Worm (Caenorhabditis elegans) whole organism, L1 larva: ENCODE measurements around the gene acl-2.
A peak's percentile ranks its signal among the peaks of the same experiment; 100 is the strongest.

ENCODE experiments used
- C16A3.4 ChIP-seq: fragments of 150-350 bp; optimal IDR thresholded peaks from 2 replicates; lab custom pipeline; 2014; ENCODE audit warnings: missing biosample characterization, missing genetic modification characterization
- F16B12.6 ChIP-seq: fragments of 150-350 bp; optimal IDR thresholded peaks from 2 replicates; lab custom pipeline; 2014; ENCODE audit warnings: missing biosample characterization, missing genetic modification characterization
- Y116A8C.19 ChIP-seq: sonication (generic microtip); optimal IDR thresholded peaks from 2 replicates; lab custom pipeline; 2016; ENCODE audit warnings: missing compliant biosample characterization, missing genetic modification characterization, borderline replicate concordance
- aly-2 ChIP-seq: fragments of 150-350 bp; optimal IDR thresholded peaks from 2 replicates; lab custom pipeline; 2014; ENCODE audit warnings: missing biosample characterization, missing genetic modification characterization
- blmp-1 ChIP-seq: fragments of 150-350 bp; optimal IDR thresholded peaks from 2 replicates; lab custom pipeline; 2014; ENCODE audit warnings: missing biosample characterization, missing genetic modification characterization
- ceh-63 ChIP-seq: fragments of 200-800 bp; sonication (Bioruptor generic); optimal IDR thresholded peaks from 2 replicates; lab custom pipeline; 2018; ENCODE audit warnings: mild to moderate bottlenecking, missing genetic modification characterization, missing compliant biosample characterization
- ceh-82 ChIP-seq, 3 experiments: fragments of 150-350 bp in 1 of 3; sonication (generic microtip) in 2 of 3; optimal IDR thresholded peaks; 2 replicates each; lab custom pipeline; 2014 to 2017; ENCODE audit warnings: missing biosample characterization in 3 of 3, missing genetic modification characterization in 3 of 3
- ceh-88 ChIP-seq: fragments of 200-800 bp; sonication (Bioruptor generic); IDR thresholded peaks from 2 replicates; pipeline ENCODE4 v1.3.6; 2022; ENCODE audit warnings: missing genetic modification characterization, missing compliant biosample characterization
- ceh-90 ChIP-seq: sonication (generic microtip); optimal IDR thresholded peaks from 2 replicates; lab custom pipeline; 2016; ENCODE audit warnings: missing genetic modification characterization, missing compliant biosample characterization
- dsc-1 ChIP-seq: sonication (generic microtip); optimal IDR thresholded peaks from 2 replicates; lab custom pipeline; 2016; ENCODE audit warnings: mild to moderate bottlenecking, missing genetic modification characterization, missing compliant biosample characterization
- egl-13 ChIP-seq: sonication (generic microtip); optimal IDR thresholded peaks from 2 replicates; lab custom pipeline; 2016; ENCODE audit warnings: missing genotype, missing genetic modification reagents, missing genetic modification characterization, missing compliant biosample characterization
- egl-27 ChIP-seq, 2 experiments: fragments of 150-350 bp in 1 of 2; sonication (generic microtip); optimal IDR thresholded peaks; 3 replicates each; lab custom pipeline; 2017 to 2018; ENCODE audit warnings: missing biosample characterization in 2 of 2, missing genetic modification characterization in 2 of 2, missing genetic modification reagents in 2 of 2
- elt-2 ChIP-seq: sonication (generic microtip); optimal IDR thresholded peaks from 2 replicates; lab custom pipeline; 2016; ENCODE audit warnings: missing genetic modification characterization, mild to moderate bottlenecking, inconsistent platforms, missing compliant biosample characterization, missing genetic modification reagents
- elt-3 ChIP-seq, 6 experiments: fragments of 150-350 bp in 1 of 6; sonication (generic microtip); optimal IDR thresholded peaks; 2 replicates each; lab custom pipeline; 2017 to 2018; ENCODE audit warnings: missing biosample characterization in 6 of 6, missing genetic modification characterization in 6 of 6, inconsistent platforms in 1 of 6
- fkh-10 ChIP-seq: sonication (generic microtip); optimal IDR thresholded peaks from 2 replicates; lab custom pipeline; 2017; ENCODE audit warnings: missing biosample characterization, missing genetic modification reagents, missing genetic modification characterization
- fkh-8 ChIP-seq: sonication (generic microtip); optimal IDR thresholded peaks from 2 replicates; lab custom pipeline; 2016; ENCODE audit warnings: mild to moderate bottlenecking, missing genetic modification characterization, missing compliant biosample characterization
- grh-1 ChIP-seq: fragments of 200-800 bp; sonication (Bioruptor generic); IDR thresholded peaks from 2 replicates; pipeline ENCODE4 v1.3.6; 2022; ENCODE audit warnings: missing genetic modification reagents, missing genetic modification characterization, missing compliant biosample characterization
- hlh-17 ChIP-seq: fragments of 200-800 bp; sonication (Bioruptor generic); optimal IDR thresholded peaks from 2 replicates; lab custom pipeline; 2018; ENCODE audit warnings: missing genetic modification characterization, mild to moderate bottlenecking, missing compliant biosample characterization, moderate library complexity, borderline replicate concordance
- hlh-4 ChIP-seq: sonication (generic microtip); optimal IDR thresholded peaks from 2 replicates; lab custom pipeline; 2016; ENCODE audit warnings: mild to moderate bottlenecking, missing genetic modification characterization, missing compliant biosample characterization
- isw-1 ChIP-seq: fragments of 200-800 bp; sonication (Bioruptor generic); IDR thresholded peaks from 2 replicates; pipeline ENCODE4 v1.3.6; 2022; ENCODE audit warnings: missing genetic modification characterization, missing compliant biosample characterization
- jun-1 ChIP-seq: fragments of 150-350 bp; optimal IDR thresholded peaks from 2 replicates; lab custom pipeline; 2014; ENCODE audit warnings: missing biosample characterization, missing genetic modification reagents, missing genetic modification characterization
- lin-13 ChIP-seq: fragments of 150-350 bp; optimal IDR thresholded peaks from 2 replicates; lab custom pipeline; 2014; ENCODE audit warnings: missing biosample characterization, missing genetic modification reagents, missing genetic modification characterization
- lin-14 ChIP-seq: fragments of 200-800 bp; sonication (Bioruptor generic); optimal IDR thresholded peaks from 2 replicates; lab custom pipeline; 2018; ENCODE audit warnings: mild to moderate bottlenecking, missing genetic modification characterization, moderate library complexity, missing compliant biosample characterization
- lin-35 ChIP-seq, 2 experiments: fragments of 150-350 bp; optimal IDR thresholded peaks; 2 replicates each; lab custom pipeline; 2014; ENCODE audit warnings: missing biosample characterization in 2 of 2, missing genetic modification characterization in 2 of 2, missing genetic modification reagents in 2 of 2
- mab-9 ChIP-seq: fragments of 200-800 bp; sonication (Bioruptor generic); IDR thresholded peaks from 2 replicates; pipeline ENCODE4 v1.3.6; 2022; ENCODE audit warnings: missing genetic modification reagents, missing genetic modification characterization, missing compliant biosample characterization
- mef-2 ChIP-seq: fragments of 150-350 bp; optimal IDR thresholded peaks from 2 replicates; lab custom pipeline; 2014; ENCODE audit warnings: missing biosample characterization, missing genetic modification characterization
- mep-1 ChIP-seq: fragments of 150-350 bp; optimal IDR thresholded peaks from 2 replicates; lab custom pipeline; 2014; ENCODE audit warnings: missing biosample characterization, missing genetic modification characterization
- nhr-11 ChIP-seq: fragments of 150-350 bp; optimal IDR thresholded peaks from 2 replicates; lab custom pipeline; 2014; ENCODE audit warnings: missing biosample characterization, missing genetic modification characterization
- nhr-12 ChIP-seq: sonication (generic microtip); optimal IDR thresholded peaks from 2 replicates; lab custom pipeline; 2017; ENCODE audit warnings: missing biosample characterization, missing genetic modification characterization
- nhr-19 ChIP-seq: fragments of 200-800 bp; sonication (Bioruptor generic); conservative IDR thresholded peaks from 2 replicates; pipeline ENCODE4 v1.3.6; 2022; ENCODE audit warnings: missing genetic modification characterization, missing compliant biosample characterization
- nhr-20 ChIP-seq: sonication (generic microtip); optimal IDR thresholded peaks from 2 replicates; lab custom pipeline; 2016; ENCODE audit warnings: mild to moderate bottlenecking, missing genetic modification characterization, missing compliant biosample characterization
- nhr-28 ChIP-seq: fragments of 150-350 bp; optimal IDR thresholded peaks from 2 replicates; lab custom pipeline; 2014; ENCODE audit warnings: missing biosample characterization, missing genetic modification characterization
- nhr-47 ChIP-seq: sonication (generic microtip); optimal IDR thresholded peaks from 2 replicates; lab custom pipeline; 2016; ENCODE audit warnings: mild to moderate bottlenecking, missing genetic modification characterization, moderate library complexity, missing compliant biosample characterization
- nhr-76 ChIP-seq: sonication (generic microtip); optimal IDR thresholded peaks from 2 replicates; lab custom pipeline; 2017; ENCODE audit warnings: missing biosample characterization, missing genetic modification characterization
- nhr-77 ChIP-seq: fragments of 150-350 bp; optimal IDR thresholded peaks from 2 replicates; lab custom pipeline; 2014; ENCODE audit warnings: missing biosample characterization, missing genetic modification characterization
- nhr-84 ChIP-seq: sonication (generic microtip); optimal IDR thresholded peaks from 2 replicates; lab custom pipeline; 2017; ENCODE audit warnings: missing biosample characterization, missing genetic modification characterization
- pag-3 ChIP-seq: sonication (generic microtip); optimal IDR thresholded peaks from 2 replicates; lab custom pipeline; 2017; ENCODE audit warnings: missing genetic modification characterization, mild to moderate bottlenecking, missing compliant biosample characterization, antibody characterized with exemption, borderline replicate concordance; ENCODE audit not compliant: insufficient read depth
- skn-1 ChIP-seq: fragments of 150-350 bp; optimal IDR thresholded peaks from 2 replicates; lab custom pipeline; 2014; ENCODE audit warnings: missing biosample characterization, missing genetic modification characterization
- snpc-4 ChIP-seq: fragments of 150-350 bp; optimal IDR thresholded peaks from 2 replicates; lab custom pipeline; 2014; ENCODE audit warnings: missing biosample characterization, missing genetic modification characterization
- snu-23 ChIP-seq: sonication (generic microtip); optimal IDR thresholded peaks from 2 replicates; lab custom pipeline; 2016; ENCODE audit warnings: missing genetic modification characterization, missing compliant biosample characterization
- sox-4 ChIP-seq: sonication (generic microtip); optimal IDR thresholded peaks from 2 replicates; lab custom pipeline; 2016; ENCODE audit warnings: missing genetic modification characterization, missing compliant biosample characterization
- sptf-1 ChIP-seq: fragments of 150-350 bp; optimal IDR thresholded peaks from 2 replicates; lab custom pipeline; 2014; ENCODE audit warnings: missing biosample characterization, missing genetic modification characterization
- sup-37 ChIP-seq: fragments of 200-800 bp; sonication (Bioruptor generic); optimal IDR thresholded peaks from 2 replicates; lab custom pipeline; 2018; ENCODE audit warnings: mild to moderate bottlenecking, missing genetic modification characterization, missing compliant biosample characterization
- tbx-2 ChIP-seq: sonication (generic microtip); optimal IDR thresholded peaks from 2 replicates; lab custom pipeline; 2016; ENCODE audit warnings: missing genetic modification characterization, missing compliant biosample characterization
- tlp-1 ChIP-seq: fragments of 150-350 bp; optimal IDR thresholded peaks from 2 replicates; lab custom pipeline; 2014; ENCODE audit warnings: missing biosample characterization, missing genetic modification characterization
- unc-130 ChIP-seq: fragments of 150-350 bp; optimal IDR thresholded peaks from 2 replicates; lab custom pipeline; 2017; ENCODE audit warnings: missing biosample characterization, missing genetic modification characterization, inconsistent platforms
- unc-86 ChIP-seq: sonication (generic microtip); optimal IDR thresholded peaks from 2 replicates; lab custom pipeline; 2016; ENCODE audit warnings: missing genetic modification characterization, missing compliant biosample characterization
- unc-98 ChIP-seq: fragments of 200-800 bp; sonication (Bioruptor generic); IDR thresholded peaks from 2 replicates; pipeline ENCODE4 v1.3.6; 2022; ENCODE audit warnings: missing genetic modification characterization, missing compliant biosample characterization
- vab-15 ChIP-seq: sonication (generic microtip); optimal IDR thresholded peaks from 2 replicates; lab custom pipeline; 2017; ENCODE audit warnings: missing genotype, mild to moderate bottlenecking, missing genetic modification characterization, missing compliant biosample characterization
- xbp-1 ChIP-seq: sonication (generic microtip); optimal IDR thresholded peaks from 2 replicates; lab custom pipeline; 2016; ENCODE audit warnings: missing genetic modification characterization, missing compliant biosample characterization
- zag-1 ChIP-seq: fragments of 150-350 bp; optimal IDR thresholded peaks from 2 replicates; lab custom pipeline; 2014; ENCODE audit warnings: missing biosample characterization, missing genetic modification characterization
- zip-4 ChIP-seq: fragments of 200-800 bp; sonication (Bioruptor generic); optimal IDR thresholded peaks from 2 replicates; lab custom pipeline; 2018; ENCODE audit warnings: mild to moderate bottlenecking, missing genetic modification characterization, moderate library complexity, missing compliant biosample characterization
- ztf-11 ChIP-seq, 2 experiments: sonication (generic microtip); optimal IDR thresholded peaks; 2 replicates each; lab custom pipeline; 2016 to 2017; ENCODE audit warnings: missing genetic modification characterization in 2 of 2, missing biosample characterization in 1 of 2, missing compliant biosample characterization in 1 of 2
- ztf-4 ChIP-seq: fragments of 150-350 bp; optimal IDR thresholded peaks from 2 replicates; lab custom pipeline; 2014; ENCODE audit warnings: missing biosample characterization, missing genetic modification characterization

acl-2 gene

DNA sequence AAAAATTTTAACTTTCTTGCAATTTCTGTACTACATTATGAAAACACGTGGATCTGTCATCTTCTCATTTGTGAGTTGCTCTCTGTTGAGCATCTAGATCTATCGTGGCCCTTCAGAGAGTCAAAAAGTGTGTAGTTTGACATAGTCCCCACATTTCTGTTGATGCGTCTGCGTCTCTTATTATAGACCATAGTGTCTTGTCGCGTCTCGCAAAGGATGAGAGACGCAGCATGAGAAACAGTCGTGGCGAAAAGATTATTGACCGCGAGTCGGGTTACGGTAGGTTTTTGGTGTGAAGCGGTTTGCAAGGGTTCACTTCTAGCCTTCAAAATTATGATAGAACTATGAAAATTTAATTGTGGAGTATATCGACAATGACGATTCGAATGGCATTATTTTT, 11.4 kb upstream of the acl-2 start (continued):
- TF ChIP-seq nhr-19: peak; percentile 55
- TF ChIP-seq hlh-17 (GFP tag; lab: Kevin White, UChicago): no peak
- peak; percentile 58 to 73 for TF ChIP-seq lin-35 (GFP tag; optimal IDR thresholded peaks at IDR 0.05; lab: Kevin White, UChicago)
- TF ChIP-seq fkh-10 (GFP tag; lab: Kevin White, UChicago): peak; percentile 31
- no peak for TF ChIP-seq Y116A8C.19 (tag; lab: Kevin White, UChicago)
- TF ChIP-seq pag-3: no peak
- TF ChIP-seq egl-13: peak; percentile 45
- TF ChIP-seq nhr-47 (tag; lab: Kevin White, UChicago): peak; percentile 80
- TF ChIP-seq ceh-88 (GFP tag; lab: Robert Waterston, UW): no peak
- TF ChIP-seq zip-4: no peak
- peak; percentile 74 to 83 (median 74) for TF ChIP-seq ceh-82 (tag; optimal IDR thresholded peaks at IDR 0.05; lab: Kevin White, UChicago)
- peak; percentile 61 for TF ChIP-seq nhr-77 (tag; lab: Kevin White, UChicago)
- TF ChIP-seq sup-37 (GFP tag; lab: Kevin White, UChicago): no peak
- no peak for TF ChIP-seq ceh-90 (tag; lab: Kevin White, UChicago)
- TF ChIP-seq skn-1 (tag; lab: Kevin White, UChicago): peak; percentile 63
- TF ChIP-seq dsc-1 (tag; lab: Kevin White, UChicago): peak; percentile 54
- TF ChIP-seq tlp-1 (tag; lab: Kevin White, UChicago): no peak
- peak; percentile 67 for TF ChIP-seq jun-1 (tag; lab: Kevin White, UChicago)
- TF ChIP-seq grh-1 (GFP tag; lab: Robert Waterston, UW): peak; percentile 57
- TF ChIP-seq zag-1 (tag; lab: Kevin White, UChicago): no peak
- TF ChIP-seq ceh-63: no peak
- TF ChIP-seq nhr-12 (tag; lab: Kevin White, UChicago): no peak
- TF ChIP-seq unc-86 (tag; lab: Kevin White, UChicago): peak; percentile 68
- TF ChIP-seq aly-2: no peak
- TF ChIP-seq snu-23 (GFP tag; lab: Kevin White, UChicago): peak; percentile 81
- TF ChIP-seq ztf-4: no peak
- peak; percentile 5 for TF ChIP-seq fkh-8 (tag; lab: Kevin White, UChicago)
- TF ChIP-seq snpc-4 (tag; lab: Kevin White, UChicago): peak; percentile 11
- no peak for TF ChIP-seq nhr-76 (tag; lab: Kevin White, UChicago)
- TF ChIP-seq nhr-20 (tag; lab: Kevin White, UChicago): peak; percentile 92
- peak; percentile 89 for TF ChIP-seq lin-14 (GFP tag; lab: Kevin White, UChicago)
- TF ChIP-seq xbp-1 (tag; lab: Kevin White, UChicago): peak; percentile 69
- no peak for TF ChIP-seq mef-2 (tag; lab: Kevin White, UChicago)
- TF ChIP-seq vab-15 (tag; lab: Kevin White, UChicago): no peak
- TF ChIP-seq hlh-4: no peak
- peak in 1 of 2 experiments; percentile 24 for TF ChIP-seq egl-27 (tag; optimal IDR thresholded peaks at IDR 0.05; lab: Kevin White, UChicago)
- TF ChIP-seq tbx-2 (tag; lab: Kevin White, UChicago): peak; percentile 84
- peak; percentile 58 for TF ChIP-seq mep-1 (tag; lab: Kevin White, UChicago)
- peak; percentile 72 for TF ChIP-seq blmp-1 (tag; lab: Kevin White, UChicago)
- no peak for TF ChIP-seq sptf-1 (tag; lab: Kevin White, UChicago)
- no peak for TF ChIP-seq unc-98 (GFP tag; lab: Robert Waterston, UW)
- peak; percentile 11 for TF ChIP-seq nhr-11 (tag; lab: Kevin White, UChicago)
- TF ChIP-seq sox-4: no peak
- peak; percentile 43 for TF ChIP-seq C16A3.4 (tag; lab: Kevin White, UChicago)
- peak; percentile 57 for TF ChIP-seq lin-13
- TF ChIP-seq elt-2 (tag; lab: Kevin White, UChicago): peak; percentile 17
- TF ChIP-seq ztf-11 (tag; optimal IDR thresholded peaks at IDR 0.05; lab: Kevin White, UChicago): no peak
- no peak for TF ChIP-seq elt-3 (tag; optimal IDR thresholded peaks at IDR 0.05; lab: Kevin White, UChicago)
- no peak for TF ChIP-seq nhr-28
- TF ChIP-seq unc-130: peak; percentile 55
- TF ChIP-seq nhr-84 (tag; lab: Kevin White, UChicago): no peak
- no peak for TF ChIP-seq mab-9
- TF ChIP-seq isw-1 (GFP tag; lab: Robert Waterston, UW): peak; percentile 28; the same call in 1 of the 2 replicates
- no peak for TF ChIP-seq F16B12.6
